Worm (Caenorhabditis elegans) whole organism, mixed stage, embryonic: ENCODE measurements around the gene Y50D4B.2.
A peak's percentile ranks its signal among the peaks of the same experiment; 100 is the strongest.

ENCODE experiments used
- M03D4.4 ChIP-seq: sonication (generic microtip); optimal IDR thresholded peaks from 2 replicates; lab custom pipeline; 2017; ENCODE audit warnings: mild to moderate bottlenecking, missing genetic modification characterization, missing compliant biosample characterization
- bed-3 ChIP-seq: fragments of 200-800 bp; sonication (Bioruptor generic); optimal IDR thresholded peaks from 3 replicates; lab custom pipeline; 2018; ENCODE audit warnings: mild to moderate bottlenecking, missing genetic modification characterization, moderate library complexity, missing compliant biosample characterization
- blmp-1 ChIP-seq: fragments of 150-350 bp; optimal IDR thresholded peaks from 2 replicates; lab custom pipeline; 2014; ENCODE audit warnings: missing biosample characterization, missing genetic modification characterization
- ceh-39 ChIP-seq: fragments of 150-350 bp; optimal IDR thresholded peaks from 2 replicates; lab custom pipeline; 2014; ENCODE audit warnings: missing biosample characterization, missing genetic modification characterization
- ceh-43 ChIP-seq: fragments of 200-800 bp; sonication (Bioruptor generic); optimal IDR thresholded peaks from 2 replicates; lab custom pipeline; 2018; ENCODE audit warnings: mild to moderate bottlenecking, missing genetic modification characterization, moderate library complexity, missing compliant biosample characterization
- ceh-83 ChIP-seq: fragments of 200-800 bp; sonication (Bioruptor generic); optimal IDR thresholded peaks from 2 replicates; lab custom pipeline; 2018; ENCODE audit warnings: mild to moderate bottlenecking, missing genetic modification characterization, missing compliant biosample characterization
- ces-1 ChIP-seq: fragments of 150-350 bp; optimal IDR thresholded peaks from 2 replicates; lab custom pipeline; 2014; ENCODE audit warnings: missing biosample characterization, missing genetic modification reagents, missing genetic modification characterization
- cnd-1 ChIP-seq: fragments of 200-800 bp; sonication (Bioruptor generic); optimal IDR thresholded peaks from 2 replicates; lab custom pipeline; 2018; ENCODE audit warnings: mild to moderate bottlenecking, missing genetic modification characterization, missing compliant biosample characterization
- drap-1 ChIP-seq: fragments of 200-800 bp; sonication (Bioruptor generic); optimal IDR thresholded peaks from 3 replicates; lab custom pipeline; 2018; ENCODE audit warnings: mild to moderate bottlenecking, missing genetic modification characterization, missing compliant biosample characterization
- elt-1 ChIP-seq: sonication (generic microtip); optimal IDR thresholded peaks from 2 replicates; lab custom pipeline; 2017; ENCODE audit warnings: missing genetic modification characterization, mild to moderate bottlenecking, missing compliant biosample characterization, antibody characterized with exemption, moderate library complexity, borderline replicate concordance; ENCODE audit not compliant: insufficient read depth
- elt-3 ChIP-seq: fragments of 150-350 bp; optimal IDR thresholded peaks from 2 replicates; lab custom pipeline; 2014; ENCODE audit warnings: missing biosample characterization, missing genetic modification characterization
- flh-1 ChIP-seq: fragments of 200-800 bp; sonication (Bioruptor generic); optimal IDR thresholded peaks from 2 replicates; lab custom pipeline; 2018; ENCODE audit warnings: mild to moderate bottlenecking, missing genetic modification characterization, moderate library complexity, missing compliant biosample characterization
- ham-2 ChIP-seq: fragments of 200-800 bp; sonication (Bioruptor generic); optimal IDR thresholded peaks from 2 replicates; lab custom pipeline; 2018; ENCODE audit warnings: mild to moderate bottlenecking, missing genetic modification characterization, missing compliant biosample characterization
- hlh-1 ChIP-seq: fragments of 150-350 bp; optimal IDR thresholded peaks from 2 replicates; lab custom pipeline; 2014; ENCODE audit warnings: missing biosample characterization, missing genetic modification reagents, missing genetic modification characterization
- lin-13 ChIP-seq: fragments of 150-350 bp; optimal IDR thresholded peaks from 2 replicates; lab custom pipeline; 2014; ENCODE audit warnings: missing biosample characterization, missing genetic modification characterization
- lin-32 ChIP-seq: fragments of 200-800 bp; sonication (Bioruptor generic); optimal IDR thresholded peaks from 2 replicates; lab custom pipeline; 2018; ENCODE audit warnings: mild to moderate bottlenecking, missing genetic modification characterization, missing compliant biosample characterization
- lsy-2 ChIP-seq: fragments of 150-350 bp; optimal IDR thresholded peaks from 2 replicates; lab custom pipeline; 2014; ENCODE audit warnings: missing biosample characterization, missing genetic modification characterization
- mab-5 ChIP-seq: fragments of 150-350 bp; optimal IDR thresholded peaks from 2 replicates; lab custom pipeline; 2014; ENCODE audit warnings: missing biosample characterization, missing genetic modification characterization
- mep-1 ChIP-seq: fragments of 150-350 bp; optimal IDR thresholded peaks from 2 replicates; lab custom pipeline; 2017; ENCODE audit warnings: missing biosample characterization, missing genetic modification reagents, missing genetic modification characterization, inconsistent platforms
- mls-2 ChIP-seq: sonication (generic microtip); optimal IDR thresholded peaks from 2 replicates; lab custom pipeline; 2016; ENCODE audit warnings: mild to moderate bottlenecking, missing genetic modification characterization, moderate library complexity, missing compliant biosample characterization
- nhr-12 ChIP-seq: fragments of 150-350 bp; optimal IDR thresholded peaks from 2 replicates; lab custom pipeline; 2014; ENCODE audit warnings: missing biosample characterization, missing genetic modification characterization
- nhr-2 ChIP-seq: fragments of 150-350 bp; optimal IDR thresholded peaks from 2 replicates; lab custom pipeline; 2014; ENCODE audit warnings: missing biosample characterization, missing genetic modification characterization
- nhr-237 ChIP-seq: fragments of 150-350 bp; optimal IDR thresholded peaks from 2 replicates; lab custom pipeline; 2014; ENCODE audit warnings: missing biosample characterization, missing genetic modification characterization
- nhr-28 ChIP-seq: fragments of 150-350 bp; optimal IDR thresholded peaks from 2 replicates; lab custom pipeline; 2014; ENCODE audit warnings: missing biosample characterization, missing genetic modification characterization
- nhr-76 ChIP-seq: sonication (generic microtip); optimal IDR thresholded peaks from 2 replicates; lab custom pipeline; 2017; ENCODE audit warnings: missing biosample characterization, missing genetic modification characterization
- pha-4 ChIP-seq: fragments of 150-350 bp; optimal IDR thresholded peaks from 2 replicates; lab custom pipeline; 2018; ENCODE audit warnings: missing biosample characterization, missing genetic modification reagents, missing genetic modification characterization
- sem-2 ChIP-seq: fragments of 200-800 bp; sonication (Bioruptor generic); optimal IDR thresholded peaks from 2 replicates; lab custom pipeline; 2018; ENCODE audit warnings: mild to moderate bottlenecking, missing genetic modification characterization, missing compliant biosample characterization
- snpc-4 ChIP-seq: fragments of 150-350 bp; optimal IDR thresholded peaks from 2 replicates; lab custom pipeline; 2014; ENCODE audit warnings: missing biosample characterization, missing genetic modification characterization
- sptf-1 ChIP-seq: sonication (generic microtip); optimal IDR thresholded peaks from 2 replicates; lab custom pipeline; 2017; ENCODE audit warnings: mild to moderate bottlenecking, missing genetic modification characterization, moderate library complexity, missing compliant biosample characterization
- tbx-8 ChIP-seq: fragments of 200-800 bp; sonication (Bioruptor generic); optimal IDR thresholded peaks from 2 replicates; lab custom pipeline; 2018; ENCODE audit warnings: mild to moderate bottlenecking, missing genetic modification characterization, moderate library complexity, missing compliant biosample characterization
- unc-120 ChIP-seq: sonication (generic microtip); optimal IDR thresholded peaks from 2 replicates; lab custom pipeline; 2017; ENCODE audit warnings: missing genetic modification characterization, missing compliant biosample characterization; ENCODE audit not compliant: poor library complexity, severe bottlenecking
- unc-39 ChIP-seq: fragments of 150-350 bp; optimal IDR thresholded peaks from 2 replicates; lab custom pipeline; 2014; ENCODE audit warnings: missing biosample characterization, missing genetic modification characterization
- unc-62 ChIP-seq: fragments of 150-350 bp; optimal IDR thresholded peaks from 2 replicates; lab custom pipeline; 2014; ENCODE audit warnings: missing biosample characterization, missing genetic modification reagents, missing genetic modification characterization
- zip-8 ChIP-seq: fragments of 150-350 bp; optimal IDR thresholded peaks from 2 replicates; lab custom pipeline; 2014; ENCODE audit warnings: missing biosample characterization, missing genetic modification characterization
- ztf-11 ChIP-seq: fragments of 150-350 bp; optimal IDR thresholded peaks from 2 replicates; lab custom pipeline; 2014; ENCODE audit warnings: missing biosample characterization, missing genetic modification characterization

Y50D4B.2 gene

ce11 chrV:1149734-1150669 is 49.6 kb downstream of the Y50D4B.2 start:
- no peak for TF ChIP-seq lin-32
- TF ChIP-seq mls-2 (tag; lab: Kevin White, UChicago) = no peak
- TF ChIP-seq ces-1 (GFP tag; lab: Kevin White, UChicago) = peak; percentile 95
- TF ChIP-seq sem-2 (GFP tag; lab: Kevin White, UChicago) = no peak

ce11 chrV:1151324-1151742 is 51.0 kb downstream of the Y50D4B.2 start:
- TF ChIP-seq unc-62 (GFP tag; lab: Kevin White, UChicago) (peak; percentile 91), sptf-1 (tag; lab: Kevin White, UChicago) (peak; percentile 94), nhr-28 (tag; lab: Kevin White, UChicago) (peak; percentile 23), ceh-43 (GFP tag; lab: Kevin White, UChicago) (peak; percentile 70), nhr-237 (tag; lab: Kevin White, UChicago) (peak; percentile 84), bed-3 (peak; percentile 57), elt-1 (tag; lab: Kevin White, UChicago) (peak; percentile 54), cnd-1 (tag; lab: Kevin White, UChicago) (peak; percentile 83), elt-3 (tag; lab: Kevin White, UChicago) (no peak), nhr-12 (tag; lab: Kevin White, UChicago) (peak; percentile 19), lin-13 (tag; lab: Kevin White, UChicago) (peak; percentile 94), unc-39 (tag; lab: Kevin White, UChicago) (peak; percentile 56), M03D4.4 (tag; lab: Kevin White, UChicago) (peak; percentile 82), sem-2 (GFP tag; lab: Kevin White, UChicago) (no peak), hlh-1 (tag; lab: Kevin White, UChicago) (peak; percentile 82), ces-1 (GFP tag; lab: Kevin White, UChicago) (peak; percentile 87), ceh-39 (peak; percentile 84), nhr-2 (tag; lab: Kevin White, UChicago) (no peak), ham-2 (GFP tag; lab: Kevin White, UChicago) (peak; percentile 90), ztf-11 (peak; percentile 98), drap-1 (peak; percentile 84), flh-1 (peak; percentile 60), zip-8 (tag; lab: Kevin White, UChicago) (peak; percentile 93), ceh-83 (GFP tag; lab: Kevin White, UChicago) (peak; percentile 66), snpc-4 (no peak), unc-120 (peak; percentile 85), mep-1 (tag; lab: Kevin White, UChicago) (peak; percentile 89), blmp-1 (tag; lab: Kevin White, UChicago) (peak; percentile 3), nhr-76 (no peak), lsy-2 (peak; percentile 84), tbx-8 (peak; percentile 50), pha-4 (tag; lab: Kevin White, UChicago) (peak; percentile 79), mab-5 (tag; lab: Kevin White, UChicago) (peak; percentile 87), mls-2 (tag; lab: Kevin White, UChicago) (peak; percentile 90), lin-32 (no peak)

ce11 chrV:1151830-1152229 is 51.5 kb downstream of the Y50D4B.2 start:
- peak; percentile 68 for TF ChIP-seq hlh-1 (tag; lab: Kevin White, UChicago)
- TF ChIP-seq lsy-2 = no peak

- TF ChIP-seq sem-2 (GFP tag; lab: Kevin White, UChicago) (no peak), elt-3 (tag; lab: Kevin White, UChicago) (no peak), mep-1 (tag; lab: Kevin White, UChicago) (no peak), unc-62 (GFP tag; lab: Kevin White, UChicago) (no peak), pha-4 (tag; lab: Kevin White, UChicago) (no peak), lsy-2 (no peak), drap-1 (no peak), flh-1 (no peak), ceh-43 (GFP tag; lab: Kevin White, UChicago) (no peak), tbx-8 (no peak), nhr-2 (tag; lab: Kevin White, UChicago) (no peak)
- TF ChIP-seq, all 35 proteins: peak for 0
These were observed 52.4 kb downstream of the Y50D4B.2 start for ce11 chrV:1152736-1153135.
